Worm (Caenorhabditis elegans): ENCODE results near the gene oac-12.
A peak's percentile ranks its signal among the peaks of the same experiment; 100 is the strongest.

The oac-12 gene

DNA sequence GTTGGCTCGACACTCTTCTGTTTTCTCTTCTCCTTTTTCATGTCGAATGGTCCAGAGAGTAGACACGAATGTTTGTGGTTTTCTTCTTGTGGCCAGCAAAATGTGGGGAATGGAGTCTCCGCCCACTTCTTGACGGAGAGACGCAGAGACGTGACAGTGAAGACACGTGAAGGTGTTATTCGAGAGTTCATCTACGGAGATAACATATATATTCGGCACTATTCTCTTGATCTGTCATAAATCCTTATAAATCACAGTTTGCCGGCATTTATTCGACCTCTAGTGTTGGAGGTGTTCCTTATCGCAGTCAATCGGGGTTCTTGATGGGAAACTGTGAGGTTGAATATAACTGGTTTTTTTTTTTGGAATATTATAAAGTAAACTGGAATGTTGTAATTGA, 29.2 kb upstream of the oac-12 start, which contains the start of gene F32D1.3:
F32D1.3 (minus strand) TSS at position 65 of the 400 bp plus-strand sequence.
- TF ChIP-seq sem-4 (tag; optimal IDR thresholded peaks at IDR 0.05), result no peak
- TF ChIP-seq mbf-1 (tag; optimal IDR thresholded peaks at IDR 0.05), result no peak
- no peak for TF ChIP-seq ztf-1 (GFP tag; conservative IDR thresholded peaks at IDR 0.05)
- TF ChIP-seq sma-9 (GFP tag; optimal IDR thresholded peaks at IDR 0.05), result peak; percentile 53
- TF ChIP-seq sma-9 (tag; optimal IDR thresholded peaks at IDR 0.05), result no peak
- TF ChIP-seq Y55F3AM.14 (GFP tag; optimal IDR thresholded peaks at IDR 0.05), result no peak
- no peak for TF ChIP-seq lin-13 (GFP tag; optimal IDR thresholded peaks at IDR 0.05)
- TF ChIP-seq zag-1 (tag; optimal IDR thresholded peaks at IDR 0.05), result no peak
- TF ChIP-seq skn-1 (tag; optimal IDR thresholded peaks at IDR 0.05), result no peak
- no peak for TF ChIP-seq snpc-4 (tag; optimal IDR thresholded peaks at IDR 0.05)
- peak; percentile 31 for TF ChIP-seq nhr-25 (tag; optimal IDR thresholded peaks at IDR 0.05)
- no peak for TF ChIP-seq egl-27 (tag; optimal IDR thresholded peaks at IDR 0.05)
- TF ChIP-seq nhr-12 (tag; optimal IDR thresholded peaks at IDR 0.05), result no peak
- no peak for TF ChIP-seq nhr-10 (tag; optimal IDR thresholded peaks at IDR 0.05)
- TF ChIP-seq mdl-1 (tag; optimal IDR thresholded peaks at IDR 0.05), result peak in 1 of 2 experiments; percentile 31
- no peak for TF ChIP-seq R02D3.7 (tag; optimal IDR thresholded peaks at IDR 0.05)
- no peak for TF ChIP-seq unc-62 (GFP tag; optimal IDR thresholded peaks at IDR 0.05)
- TF ChIP-seq peb-1 (tag; optimal IDR thresholded peaks at IDR 0.05), result no peak
- no peak for TF ChIP-seq blmp-1 (tag; optimal IDR thresholded peaks at IDR 0.05; ENCODE audit: insufficient read depth)
- no peak for TF ChIP-seq lin-39 (tag; optimal IDR thresholded peaks at IDR 0.05)
- TF ChIP-seq lsy-2 (tag; optimal IDR thresholded peaks at IDR 0.05), result no peak
- no peak for TF ChIP-seq fos-1 (tag; optimal IDR thresholded peaks at IDR 0.05)
- no peak for TF ChIP-seq mab-5 (tag; optimal IDR thresholded peaks at IDR 0.05)
- no peak for TF ChIP-seq ama-1 (optimal IDR thresholded peaks at IDR 0.05)
- TF ChIP-seq ceh-82 (tag; optimal IDR thresholded peaks at IDR 0.05), result no peak
- TF ChIP-seq crh-2 (tag; optimal IDR thresholded peaks at IDR 0.05), result no peak
- peak; percentile 43 for TF ChIP-seq ceh-16 (tag; optimal IDR thresholded peaks at IDR 0.05)
- no peak for TF ChIP-seq nhr-21 (tag; optimal IDR thresholded peaks at IDR 0.05)
- TF ChIP-seq lin-11 (tag; optimal IDR thresholded peaks at IDR 0.05), result no peak
- no peak for TF ChIP-seq dmd-4 (tag; optimal IDR thresholded peaks at IDR 0.05)
- TF ChIP-seq elt-1 (tag; optimal IDR thresholded peaks at IDR 0.05), result peak; percentile 10
- no peak for TF ChIP-seq ZK546.5 (tag; optimal IDR thresholded peaks at IDR 0.05)
- no peak for TF ChIP-seq nhr-77 (tag; optimal IDR thresholded peaks at IDR 0.05)
- no peak for TF ChIP-seq alr-1 (tag; optimal IDR thresholded peaks at IDR 0.05)
- no peak for TF ChIP-seq elt-3 (tag; optimal IDR thresholded peaks at IDR 0.05)
- TF ChIP-seq nhr-11 (tag; optimal IDR thresholded peaks at IDR 0.05), result no peak
- TF ChIP-seq sma-3 (GFP tag; optimal IDR thresholded peaks at IDR 0.05), result no peak
- no peak for TF ChIP-seq unc-55 (GFP tag; optimal IDR thresholded peaks at IDR 0.05)
- TF ChIP-seq F13H6.1 (tag; optimal IDR thresholded peaks at IDR 0.05), result no peak
- TF ChIP-seq unc-39 (tag; optimal IDR thresholded peaks at IDR 0.05), result no peak
- TF ChIP-seq ztf-11 (tag; optimal IDR thresholded peaks at IDR 0.05), result no peak
- no peak for TF ChIP-seq nhr-23 (tag; optimal IDR thresholded peaks at IDR 0.05)
- TF ChIP-seq aly-2 (tag; optimal IDR thresholded peaks at IDR 0.05), result no peak
- TF ChIP-seq gmeb-1 (tag; optimal IDR thresholded peaks at IDR 0.05), result no peak

DNA sequence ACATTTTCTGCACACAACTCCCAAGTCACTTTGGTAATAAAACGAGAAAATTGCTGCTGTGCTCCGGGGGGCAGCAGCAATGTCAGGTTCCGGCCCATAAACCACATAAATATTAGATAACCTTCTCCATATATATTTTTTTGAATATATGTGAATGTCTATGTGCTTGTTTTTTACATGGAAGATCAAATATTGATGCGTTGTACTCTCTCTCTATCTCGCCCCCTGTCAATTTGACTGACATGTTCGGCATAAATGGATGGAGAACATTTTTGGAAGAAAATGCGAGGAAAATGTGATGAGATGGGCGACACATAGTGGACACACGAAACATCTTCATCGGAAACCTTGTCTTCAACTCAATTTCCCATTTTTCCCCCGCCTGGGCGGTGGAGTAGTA, 27.7 kb upstream of the oac-12 start:
- TF ChIP-seq blmp-1 (tag; optimal IDR thresholded peaks at IDR 0.05; ENCODE audit: insufficient read depth), result no peak

DNA sequence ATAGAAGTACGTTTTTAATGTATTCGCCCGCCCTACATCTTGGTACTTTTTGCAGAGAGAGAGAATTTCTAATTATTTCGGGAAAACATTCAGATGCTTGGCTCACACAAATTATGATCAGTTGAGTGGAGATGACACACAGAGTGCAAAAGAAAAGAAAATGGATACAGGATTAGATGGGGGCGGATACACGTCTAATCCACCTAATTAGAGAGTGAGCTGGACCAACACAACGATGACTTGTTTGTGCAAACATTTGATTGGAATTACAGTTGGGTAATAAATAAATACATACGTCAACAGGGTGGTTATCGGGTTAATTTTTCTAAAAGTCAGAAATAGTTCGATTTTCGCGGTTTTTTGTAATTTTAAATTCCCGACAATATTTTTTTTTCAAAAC, 26.8 kb upstream of the oac-12 start:
- no peak for TF ChIP-seq lsy-2 (tag; optimal IDR thresholded peaks at IDR 0.05)
- TF ChIP-seq nhr-11 (tag; optimal IDR thresholded peaks at IDR 0.05), result no peak
- no peak for TF ChIP-seq lin-11 (tag; optimal IDR thresholded peaks at IDR 0.05)
- TF ChIP-seq alr-1 (tag; optimal IDR thresholded peaks at IDR 0.05), result no peak
- no peak for TF ChIP-seq F13H6.1 (tag; optimal IDR thresholded peaks at IDR 0.05)
- TF ChIP-seq unc-55 (GFP tag; optimal IDR thresholded peaks at IDR 0.05), result no peak
- no peak for TF ChIP-seq elt-3 (tag; optimal IDR thresholded peaks at IDR 0.05)
- no peak for TF ChIP-seq blmp-1 (tag; optimal IDR thresholded peaks at IDR 0.05; ENCODE audit: insufficient read depth)

Measured in whole organism, L2 larva.